Worm (Caenorhabditis elegans): Measurements from ENCODE around the gene sgt-1.
"Not testable (repeated sequence)": the region's sequence is repeated elsewhere in the genome, so short reads cannot be mapped to it uniquely, and the experiment has no call there.

Gene sgt-1

DNA sequence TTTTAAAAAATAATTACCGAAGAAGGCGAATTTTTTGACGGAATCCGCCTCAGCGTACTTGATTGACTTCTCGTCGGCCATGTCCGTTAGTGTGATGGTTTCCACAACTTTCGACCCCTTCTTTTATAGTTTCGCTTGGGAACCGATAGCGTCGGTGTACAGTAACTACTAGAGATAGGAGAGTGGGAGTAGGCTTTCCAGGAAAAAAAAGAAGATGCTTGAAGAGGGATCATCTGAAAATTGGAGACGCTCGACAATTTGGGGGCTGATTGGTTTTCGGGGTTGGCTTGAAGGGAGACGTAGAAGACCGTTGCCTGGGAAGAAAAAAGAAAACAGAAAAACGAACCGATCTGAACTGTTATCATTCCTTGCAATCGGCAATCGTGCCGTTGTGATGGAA lies 32.9 kb downstream of the sgt-1 start, which contains the start of gene col-20:
TSS of gene col-20 (minus strand) at position 101 of the 400 bp plus-strand sequence.
- TF ChIP-seq tbx-37 (GFP tag; conservative IDR thresholded peaks at IDR 0.05) (no peak), scrt-1 (GFP tag; IDR thresholded peaks at IDR 0.05) (no peak)

DNA sequence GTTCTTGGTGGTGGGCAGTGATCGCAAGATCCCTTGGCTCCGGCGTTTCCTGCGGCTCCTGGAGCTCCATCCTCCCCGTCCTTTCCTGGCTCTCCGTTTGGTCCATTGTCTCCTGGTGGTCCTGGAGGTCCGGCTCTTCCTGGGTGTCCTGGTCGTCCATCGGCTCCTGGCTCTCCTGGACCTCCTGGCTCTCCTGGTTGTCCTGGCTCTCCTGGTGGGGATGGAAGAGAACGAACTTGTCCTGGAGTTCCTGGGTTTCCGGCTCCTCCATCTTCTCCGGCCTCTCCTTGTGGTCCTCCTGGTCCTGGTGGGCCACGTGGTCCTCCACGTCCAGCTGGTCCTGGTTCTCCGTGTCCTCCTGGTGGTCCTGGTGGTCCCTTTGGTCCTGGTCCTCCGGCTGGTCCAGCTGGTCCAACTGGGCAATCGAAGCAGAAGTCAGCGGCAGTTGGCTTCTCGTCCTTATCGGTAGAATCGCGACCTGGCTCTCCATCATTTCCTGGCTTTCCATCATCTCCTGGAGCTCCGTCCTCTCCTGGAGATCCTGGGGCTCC lies 33.7 kb downstream of the sgt-1 start:
- TF ChIP-seq tbx-11 (GFP tag; IDR thresholded peaks at IDR 0.05) = 0 out of 2 replicates have a peak, but pooled peaks have one; percentile 39
- TF ChIP-seq pes-1 (GFP tag; IDR thresholded peaks at IDR 0.05) = no peak

DNA sequence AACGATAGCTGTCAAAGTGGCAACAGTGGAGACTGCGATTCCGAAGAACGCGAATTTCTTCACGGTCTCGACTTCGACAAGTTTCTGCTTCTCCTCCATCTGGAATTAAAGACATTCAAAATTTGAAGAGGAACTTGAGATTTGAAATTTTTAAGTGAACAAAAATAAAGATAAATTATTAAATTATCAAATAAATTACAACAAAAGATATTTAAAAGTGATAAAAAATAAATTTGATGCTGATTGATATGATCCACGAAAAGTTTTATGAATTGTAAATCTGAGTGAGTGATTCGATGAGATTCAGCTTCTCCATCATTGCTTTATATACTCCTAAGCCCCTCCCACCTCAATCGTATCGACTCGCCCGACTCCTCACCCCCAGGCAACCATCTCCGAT lies 36.1 kb downstream of the sgt-1 start, which contains the start of gene col-17:
TSS of gene col-17 (minus strand) at position 101 of the 400 bp plus-strand sequence.
- TF ChIP-seq tra-4 (tag; optimal IDR thresholded peaks at IDR 0.05) (no peak), ceh-13 (GFP tag; optimal IDR thresholded peaks at IDR 0.05) (no peak), tbx-11 (GFP tag; IDR thresholded peaks at IDR 0.05) (no peak), aly-1 (tag; optimal IDR thresholded peaks at IDR 0.05) (no peak), hmg-4 (GFP tag; optimal IDR thresholded peaks at IDR 0.05) (no peak), flt-1 (GFP tag; IDR thresholded peaks at IDR 0.05) (no peak), sea-1 (GFP tag; conservative IDR thresholded peaks at IDR 0.05) (no peak), B0310.2 (tag; optimal IDR thresholded peaks at IDR 0.05) (no peak), ets-7 (tag; optimal IDR thresholded peaks at IDR 0.05) (no peak), ceh-36 (tag; optimal IDR thresholded peaks at IDR 0.05) (no peak), scrt-1 (GFP tag; IDR thresholded peaks at IDR 0.05) (no peak), ama-1 (optimal IDR thresholded peaks at IDR 0.05) (no peak), F13C5.2 (tag; optimal IDR thresholded peaks at IDR 0.05) (no peak), pes-1 (GFP tag; IDR thresholded peaks at IDR 0.05) (no peak), hnd-1 (tag; optimal IDR thresholded peaks at IDR 0.05) (no peak), hmbx-1 (tag; optimal IDR thresholded peaks at IDR 0.05) (no peak)

DNA sequence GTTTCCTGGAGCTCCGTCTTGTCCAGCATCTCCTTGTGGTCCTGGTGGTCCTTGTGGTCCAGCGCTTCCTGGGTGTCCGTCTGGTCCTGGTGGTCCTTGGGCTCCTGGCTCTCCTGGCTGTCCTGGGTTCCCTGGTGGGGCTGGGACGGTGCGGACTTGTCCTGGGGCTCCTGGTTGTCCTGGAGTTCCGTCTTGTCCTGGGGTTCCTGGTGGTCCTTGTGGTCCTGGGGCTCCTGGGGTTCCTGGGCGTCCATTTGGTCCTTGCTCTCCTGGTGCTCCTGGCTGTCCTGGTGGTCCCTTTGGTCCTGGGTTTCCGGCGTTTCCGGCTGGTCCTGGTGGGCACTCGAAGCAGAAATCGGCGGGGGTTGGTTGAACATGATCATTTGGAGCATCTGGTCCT lies 36.8 kb downstream of the sgt-1 start:
- TF ChIP-seq pes-1 (GFP tag; IDR thresholded peaks at IDR 0.05) (0 out of 2 replicates have a peak, but pooled peaks have one; percentile 15), scrt-1 (GFP tag; IDR thresholded peaks at IDR 0.05) (0 out of 2 replicates have a peak, but pooled peaks have one; percentile 58)

DNA sequence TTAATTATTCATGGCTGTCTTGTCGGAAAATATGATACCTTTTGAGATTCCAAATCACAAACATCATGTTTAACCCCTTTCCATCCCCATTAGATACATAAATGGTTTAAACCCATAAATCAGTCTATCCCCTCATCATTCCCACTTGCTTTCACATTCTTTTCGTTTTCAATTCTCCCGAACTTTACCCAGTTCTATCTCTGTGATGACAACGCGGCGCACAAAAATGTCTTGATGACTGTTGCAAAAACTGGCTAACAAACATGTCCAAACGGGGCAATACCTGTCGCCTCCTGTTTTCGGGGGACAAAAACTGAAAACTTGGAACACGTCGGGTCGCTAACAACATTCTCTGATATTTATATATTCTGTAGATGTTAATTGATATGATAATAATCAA lies 37.6 kb downstream of the sgt-1 start:
- no peak for TF ChIP-seq ceh-36 (tag; optimal IDR thresholded peaks at IDR 0.05)
- no peak for TF ChIP-seq F13C5.2 (tag; optimal IDR thresholded peaks at IDR 0.05)
- TF ChIP-seq tbx-11 (GFP tag; IDR thresholded peaks at IDR 0.05) = no peak
- no peak for TF ChIP-seq flt-1 (GFP tag; IDR thresholded peaks at IDR 0.05)
- TF ChIP-seq ama-1 (optimal IDR thresholded peaks at IDR 0.05) = no peak
- no peak for TF ChIP-seq aly-1 (tag; optimal IDR thresholded peaks at IDR 0.05)
- no peak for TF ChIP-seq ceh-13 (GFP tag; optimal IDR thresholded peaks at IDR 0.05)
- TF ChIP-seq hnd-1 (tag; optimal IDR thresholded peaks at IDR 0.05) = no peak

DNA sequence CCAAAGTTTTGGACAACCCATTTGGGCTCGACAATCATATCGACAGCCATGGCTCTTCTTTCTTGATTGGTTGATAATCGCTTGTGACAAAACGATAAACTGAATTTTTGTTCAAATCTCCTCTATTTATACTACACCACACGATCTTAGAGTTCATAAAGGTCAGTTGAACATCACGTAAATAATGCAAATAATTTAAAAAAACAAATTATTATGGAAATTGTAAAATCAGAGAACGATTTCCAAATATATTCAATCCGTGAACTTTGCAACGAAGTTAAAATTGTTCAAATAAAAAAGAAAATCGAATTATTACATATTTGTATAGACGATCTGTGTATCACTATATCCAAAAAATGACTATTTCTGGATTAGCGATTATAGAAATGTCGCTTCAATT lies 40.2 kb downstream of the sgt-1 start, which contains the start of the genes mpst-4 and F11G11.14:
TSS of gene mpst-4 (minus strand) at position 101 of the 400 bp plus-strand sequence.
TSS of gene F11G11.14 (plus strand) at position 325 of the 400 bp plus-strand sequence.
- TF ChIP-seq B0310.2 (tag; optimal IDR thresholded peaks at IDR 0.05) (no peak), pes-1 (GFP tag; IDR thresholded peaks at IDR 0.05) (no peak), tbx-37 (GFP tag; conservative IDR thresholded peaks at IDR 0.05) (no peak), flt-1 (GFP tag; IDR thresholded peaks at IDR 0.05) (no peak), hmg-4 (GFP tag; optimal IDR thresholded peaks at IDR 0.05) (no peak), hnd-1 (tag; optimal IDR thresholded peaks at IDR 0.05) (no peak), ets-7 (tag; optimal IDR thresholded peaks at IDR 0.05) (no peak), F13C5.2 (tag; optimal IDR thresholded peaks at IDR 0.05) (no peak), sea-1 (GFP tag; conservative IDR thresholded peaks at IDR 0.05) (no peak), scrt-1 (GFP tag; IDR thresholded peaks at IDR 0.05) (no peak), hmbx-1 (tag; optimal IDR thresholded peaks at IDR 0.05) (no peak), ama-1 (optimal IDR thresholded peaks at IDR 0.05) (no peak)

DNA sequence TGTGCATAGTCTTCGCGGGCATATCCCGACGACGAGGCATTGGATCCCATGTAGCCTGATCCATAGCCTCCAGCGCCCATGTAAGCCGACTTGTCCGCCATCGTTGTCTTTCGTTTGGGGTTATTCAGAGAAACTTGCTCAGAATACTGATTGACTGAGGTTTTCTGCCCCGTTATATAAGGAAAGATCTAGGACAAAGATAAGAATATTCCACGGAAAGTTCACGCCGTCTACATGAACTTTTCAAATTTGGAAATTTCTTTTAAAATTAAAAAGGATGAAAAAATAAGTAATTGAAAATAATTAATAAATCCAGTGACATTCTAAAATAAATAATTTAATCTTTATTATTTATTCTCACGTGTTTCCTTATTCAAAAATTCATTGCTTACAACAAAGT lies 43.3 kb downstream of the sgt-1 start, which contains the start of the genes nspd-5 and F11G11.4:
TSS of gene nspd-5 (minus strand) at position 101 of the 400 bp plus-strand sequence.
TSS of gene F11G11.4 (plus strand) at position 335 of the 400 bp plus-strand sequence.
- TF ChIP-seq ama-1 (optimal IDR thresholded peaks at IDR 0.05); sea-1 (GFP tag; conservative IDR thresholded peaks at IDR 0.05); hnd-1 (tag; optimal IDR thresholded peaks at IDR 0.05): not testable (repeated sequence)

DNA sequence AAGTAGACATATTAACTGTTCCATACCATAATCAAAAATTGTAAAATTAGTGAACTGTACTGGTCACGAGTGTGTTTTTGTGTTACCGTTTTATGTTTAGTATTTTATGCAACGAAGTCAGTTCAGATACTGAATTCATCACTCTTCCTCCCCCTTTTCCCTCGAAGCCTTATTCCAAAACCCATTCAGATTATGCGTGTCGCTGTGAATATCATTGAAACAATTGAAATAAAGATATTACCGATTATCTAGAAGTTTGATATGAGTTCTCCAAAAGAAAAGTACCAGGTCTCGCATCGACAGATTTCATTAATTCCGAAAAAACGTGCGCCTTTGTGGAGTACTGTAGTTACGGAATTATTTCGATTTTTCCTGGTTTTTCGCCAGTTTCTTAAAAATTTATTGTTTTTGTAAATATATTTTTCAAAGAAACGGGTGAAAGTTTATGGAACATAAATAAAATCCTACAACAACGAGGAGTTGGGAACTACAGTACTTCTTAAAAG lies 44.6 kb downstream of the sgt-1 start:
- TF ChIP-seq hnd-1 (tag; optimal IDR thresholded peaks at IDR 0.05) = no peak
- no peak for TF ChIP-seq flt-1 (GFP tag; IDR thresholded peaks at IDR 0.05)
- no peak for TF ChIP-seq sea-1 (GFP tag; conservative IDR thresholded peaks at IDR 0.05)
- no peak for TF ChIP-seq ceh-36 (tag; optimal IDR thresholded peaks at IDR 0.05)
- TF ChIP-seq F13C5.2 (tag; optimal IDR thresholded peaks at IDR 0.05) = no peak
- no peak for TF ChIP-seq ceh-13 (GFP tag; optimal IDR thresholded peaks at IDR 0.05)
- TF ChIP-seq scrt-1 (GFP tag; IDR thresholded peaks at IDR 0.05) = no peak
- no peak for TF ChIP-seq ets-7 (tag; optimal IDR thresholded peaks at IDR 0.05)
- no peak for TF ChIP-seq hmbx-1 (tag; optimal IDR thresholded peaks at IDR 0.05)
- TF ChIP-seq ama-1 (optimal IDR thresholded peaks at IDR 0.05) = no peak
- TF ChIP-seq pes-1 (GFP tag; IDR thresholded peaks at IDR 0.05) = no peak
- no peak for TF ChIP-seq tra-4 (tag; optimal IDR thresholded peaks at IDR 0.05)
- no peak for TF ChIP-seq tbx-37 (GFP tag; conservative IDR thresholded peaks at IDR 0.05)
- TF ChIP-seq B0310.2 (tag; optimal IDR thresholded peaks at IDR 0.05) = no peak
- TF ChIP-seq hmg-4 (GFP tag; optimal IDR thresholded peaks at IDR 0.05) = no peak
- TF ChIP-seq tbx-11 (GFP tag; IDR thresholded peaks at IDR 0.05) = no peak
